Worm (Caenorhabditis elegans) whole organism, L4 larva: ENCODE data around the gene ostb-1.

Experiments used
- D1046.2 ChIP-seq: fragments of 200-800 bp; sonication (Bioruptor generic); IDR thresholded peaks from 2 replicates; pipeline ENCODE4 v1.3.6; 2022; ENCODE audit warnings: missing genetic modification characterization, missing compliant biosample characterization
- F10B5.3 ChIP-seq: sonication (generic microtip); optimal IDR thresholded peaks from 2 replicates; lab custom pipeline; 2016; ENCODE audit warnings: mild to moderate bottlenecking, missing genetic modification characterization, missing compliant biosample characterization
- F37D6.2 ChIP-seq: sonication (generic microtip); optimal IDR thresholded peaks from 2 replicates; lab custom pipeline; 2016; ENCODE audit warnings: mild to moderate bottlenecking, missing genetic modification characterization, missing compliant biosample characterization
- T20F7.1 ChIP-seq: fragments of 200-800 bp; sonication (Bioruptor generic); optimal IDR thresholded peaks from 2 replicates; lab custom pipeline; 2018; ENCODE audit warnings: mild to moderate bottlenecking, missing genetic modification characterization, missing compliant biosample characterization
- ZK337.2 ChIP-seq: fragments of 200-800 bp; sonication (Bioruptor generic); IDR thresholded peaks from 2 replicates; pipeline ENCODE4 v1.3.6; 2022; ENCODE audit warnings: missing genetic modification reagents, missing genetic modification characterization, missing compliant biosample characterization
- aha-1 ChIP-seq: fragments of 150-350 bp; peaks from one replicate; lab custom pipeline; 2014; ENCODE audit warnings: missing biosample characterization, missing genetic modification characterization
- ceh-44 ChIP-seq: fragments of 200-800 bp; sonication (Bioruptor generic); IDR thresholded peaks from 2 replicates; pipeline ENCODE4 v1.3.6; 2022; ENCODE audit warnings: missing genetic modification reagents, missing genetic modification characterization, missing compliant biosample characterization
- ceh-82 ChIP-seq: sonication (generic microtip); optimal IDR thresholded peaks from 2 replicates; lab custom pipeline; 2017; ENCODE audit warnings: missing biosample characterization, missing genetic modification characterization
- cey-2 ChIP-seq: sonication (generic microtip); optimal IDR thresholded peaks from 3 replicates; lab custom pipeline; 2017; ENCODE audit warnings: missing genetic modification characterization, mild to moderate bottlenecking, missing compliant biosample characterization, antibody characterized with exemption, borderline replicate concordance; ENCODE audit not compliant: insufficient read depth
- ctbp-1 ChIP-seq: fragments of 200-800 bp; sonication (Bioruptor generic); IDR thresholded peaks from 2 replicates; pipeline ENCODE4 v1.3.6; 2022; ENCODE audit warnings: missing genetic modification reagents, missing genetic modification characterization, missing compliant biosample characterization
- daf-16 ChIP-seq, 3 experiments: sonication (generic microtip); optimal IDR thresholded peaks; 2 replicates each; lab custom pipeline; 2016 to 2017; ENCODE audit warnings: missing genetic modification characterization in 3 of 3, missing genetic modification reagents in 3 of 3, mild to moderate bottlenecking in 2 of 3, missing compliant biosample characterization in 2 of 3, missing biosample characterization in 1 of 3, moderate library complexity in 1 of 3
- daf-19 ChIP-seq: fragments of 200-800 bp; sonication (Bioruptor generic); conservative IDR thresholded peaks from 2 replicates; pipeline ENCODE4 v1.3.6; 2022; ENCODE audit warnings: missing genetic modification characterization, missing compliant biosample characterization
- dmd-6 ChIP-seq: fragments of 200-800 bp; sonication (Bioruptor generic); IDR thresholded peaks from 2 replicates; pipeline ENCODE4 v1.3.6; 2022; ENCODE audit warnings: missing genetic modification reagents, missing genetic modification characterization, missing compliant biosample characterization
- dmd-9 ChIP-seq: fragments of 200-800 bp; sonication (Bioruptor generic); IDR thresholded peaks from 2 replicates; pipeline ENCODE4 v1.3.6; 2022; ENCODE audit warnings: missing genetic modification reagents, missing genetic modification characterization, missing compliant biosample characterization
- dve-1 ChIP-seq: sonication (generic microtip); optimal IDR thresholded peaks from 2 replicates; lab custom pipeline; 2017; ENCODE audit warnings: antibody characterized with exemption, mild to moderate bottlenecking, missing genetic modification characterization, missing compliant biosample characterization; ENCODE audit not compliant: insufficient read depth
- egl-27 ChIP-seq: sonication (generic microtip); optimal IDR thresholded peaks from 3 replicates; lab custom pipeline; 2017; ENCODE audit warnings: missing biosample characterization, missing genetic modification reagents, missing genetic modification characterization
- egl-43 ChIP-seq: fragments of 200-800 bp; sonication (Bioruptor generic); IDR thresholded peaks from 2 replicates; pipeline ENCODE4 v1.3.6; 2022; ENCODE audit warnings: missing genetic modification reagents, missing genetic modification characterization, missing compliant biosample characterization
- fkh-10 ChIP-seq: fragments of 150-350 bp; optimal IDR thresholded peaks from 2 replicates; lab custom pipeline; 2014; ENCODE audit warnings: missing biosample characterization, missing genetic modification reagents, missing genetic modification characterization
- hif-1 ChIP-seq, 2 experiments: sonication (generic microtip); optimal IDR thresholded peaks; 2 replicates each; lab custom pipeline; 2016 to 2017; ENCODE audit warnings: missing compliant biosample characterization in 2 of 2, missing genetic modification characterization in 2 of 2, missing genetic modification reagents in 2 of 2, missing genotype in 2 of 2, mild to moderate bottlenecking in 1 of 2
- hlh-11 ChIP-seq: fragments of 200-800 bp; sonication (Bioruptor generic); optimal IDR thresholded peaks from 2 replicates; lab custom pipeline; 2018; ENCODE audit warnings: mild to moderate bottlenecking, missing genetic modification characterization, missing compliant biosample characterization
- hlh-30 ChIP-seq: sonication (generic microtip); optimal IDR thresholded peaks from 2 replicates; lab custom pipeline; 2017; ENCODE audit warnings: antibody characterized with exemption, mild to moderate bottlenecking, missing genetic modification characterization, missing compliant biosample characterization; ENCODE audit not compliant: insufficient read depth
- hmg-1.1 ChIP-seq: fragments of 200-800 bp; sonication (Bioruptor generic); IDR thresholded peaks from 2 replicates; pipeline ENCODE4 v1.3.6; 2022; ENCODE audit warnings: missing genetic modification reagents, missing genetic modification characterization, missing compliant biosample characterization
- lim-7 ChIP-seq: fragments of 200-800 bp; sonication (Bioruptor generic); IDR thresholded peaks from 2 replicates; pipeline ENCODE4 v1.3.6; 2022; ENCODE audit warnings: missing genetic modification characterization, missing compliant biosample characterization
- lsy-2 ChIP-seq, 2 experiments: fragments of 150-350 bp in 1 of 2; sonication (generic microtip) in 1 of 2; optimal IDR thresholded peaks; 2 replicates each; lab custom pipeline; 2014 to 2017; ENCODE audit warnings: missing biosample characterization in 2 of 2, missing genetic modification characterization in 2 of 2
- madf-5 ChIP-seq, 2 experiments: fragments of 200-800 bp; sonication (Bioruptor generic); IDR thresholded peaks; 2 replicates each; pipeline ENCODE4 v1.3.6; 2022; ENCODE audit warnings: missing compliant biosample characterization in 2 of 2, missing genetic modification characterization in 2 of 2
- madf-9 ChIP-seq: fragments of 200-800 bp; sonication (Bioruptor generic); conservative IDR thresholded peaks from 2 replicates; pipeline ENCODE4 v1.3.6; 2022; ENCODE audit warnings: missing genetic modification reagents, missing genetic modification characterization, missing compliant biosample characterization
- mdl-1 ChIP-seq, 2 experiments: fragments of 150-350 bp in 1 of 2; sonication (generic microtip) in 1 of 2; optimal IDR thresholded peaks; 2 replicates each; lab custom pipeline; 2014 to 2017; ENCODE audit warnings: missing biosample characterization in 2 of 2, missing genetic modification characterization in 2 of 2
- mep-1 ChIP-seq: fragments of 150-350 bp; sonication (generic microtip); optimal IDR thresholded peaks from 3 replicates; lab custom pipeline; 2014; ENCODE audit warnings: missing biosample characterization, missing genetic modification characterization
- mes-2 ChIP-seq: sonication (generic microtip); optimal IDR thresholded peaks from 2 replicates; lab custom pipeline; 2016; ENCODE audit warnings: missing genotype, mild to moderate bottlenecking, missing genetic modification characterization, missing compliant biosample characterization; ENCODE audit not compliant: poor library complexity, severe bottlenecking
- mxl-3 ChIP-seq: fragments of 200-800 bp; sonication (Bioruptor generic); optimal IDR thresholded peaks from 2 replicates; lab custom pipeline; 2018; ENCODE audit warnings: mild to moderate bottlenecking, missing genetic modification characterization, missing compliant biosample characterization
- nhr-10 ChIP-seq: fragments of 150-350 bp; optimal IDR thresholded peaks from 2 replicates; lab custom pipeline; 2014; ENCODE audit warnings: missing biosample characterization, missing genetic modification characterization
- nhr-102 ChIP-seq: sonication (generic microtip); optimal IDR thresholded peaks from 2 replicates; lab custom pipeline; 2016; ENCODE audit warnings: mild to moderate bottlenecking, missing genetic modification characterization, moderate library complexity, missing compliant biosample characterization
- nhr-237 ChIP-seq: sonication (generic microtip); optimal IDR thresholded peaks from 2 replicates; lab custom pipeline; 2017; ENCODE audit warnings: missing biosample characterization, missing genetic modification characterization
- nhr-28 ChIP-seq: fragments of 150-350 bp; optimal IDR thresholded peaks from 2 replicates; lab custom pipeline; 2014; ENCODE audit warnings: missing biosample characterization, missing genetic modification characterization
- nhr-41 ChIP-seq: fragments of 200-800 bp; sonication (Bioruptor generic); IDR thresholded peaks from 2 replicates; pipeline ENCODE4 v1.3.6; 2022; ENCODE audit warnings: missing genetic modification reagents, missing genetic modification characterization, missing compliant biosample characterization
- php-3 ChIP-seq: fragments of 200-800 bp; sonication (Bioruptor generic); IDR thresholded peaks from 2 replicates; pipeline ENCODE4 v1.3.6; 2022; ENCODE audit warnings: missing genetic modification reagents, missing genetic modification characterization, missing compliant biosample characterization
- pqm-1 ChIP-seq: sonication (generic microtip); optimal IDR thresholded peaks from 2 replicates; lab custom pipeline; 2017; ENCODE audit warnings: missing biosample characterization, missing genetic modification characterization
- rbr-2 ChIP-seq: sonication (generic microtip); optimal IDR thresholded peaks from 2 replicates; lab custom pipeline; 2016; ENCODE audit warnings: missing genotype, missing genetic modification characterization, missing compliant biosample characterization
- skn-1 ChIP-seq: fragments of 150-350 bp; optimal IDR thresholded peaks from 2 replicates; lab custom pipeline; 2014; ENCODE audit warnings: missing biosample characterization, missing genetic modification characterization
- snpc-4 ChIP-seq: fragments of 150-350 bp; optimal IDR thresholded peaks from 2 replicates; lab custom pipeline; 2014; ENCODE audit warnings: missing biosample characterization, missing genetic modification characterization
- spr-3 ChIP-seq: fragments of 200-800 bp; sonication (Bioruptor generic); optimal IDR thresholded peaks from 2 replicates; lab custom pipeline; 2018; ENCODE audit warnings: mild to moderate bottlenecking, missing genetic modification characterization, missing compliant biosample characterization
- zfp-2 ChIP-seq: sonication (generic microtip); optimal IDR thresholded peaks from 2 replicates; lab custom pipeline; 2016; ENCODE audit warnings: mild to moderate bottlenecking, missing genetic modification characterization, missing compliant biosample characterization
- zfp-3 ChIP-seq: fragments of 200-800 bp; sonication (Bioruptor generic); conservative IDR thresholded peaks from 2 replicates; pipeline ENCODE4 v1.3.6; 2022; ENCODE audit warnings: missing genetic modification reagents, missing genetic modification characterization, missing compliant biosample characterization
- ztf-7 ChIP-seq: fragments of 150-350 bp; optimal IDR thresholded peaks from 2 replicates; lab custom pipeline; 2014; ENCODE audit warnings: missing biosample characterization, missing genetic modification characterization

The ostb-1 gene

DNA sequence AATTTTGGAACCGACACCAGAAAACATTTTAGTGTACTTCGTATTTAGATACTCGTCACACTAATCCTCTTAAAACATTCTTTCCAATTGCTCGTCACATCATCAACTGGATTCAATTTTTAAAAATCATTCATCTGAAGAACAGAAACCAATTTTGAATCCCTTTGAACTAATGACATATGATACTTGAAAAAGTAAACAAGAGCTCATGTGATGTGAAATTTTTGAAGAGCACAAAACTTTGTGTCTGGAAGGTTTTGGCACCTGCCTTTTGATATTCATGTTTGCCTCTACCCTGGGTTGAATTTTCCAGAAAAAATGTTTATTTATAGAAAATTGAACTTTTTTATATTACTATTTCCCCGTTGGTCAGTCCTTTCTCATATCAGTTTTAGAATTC, 24.5 kb downstream of the ostb-1 start (continued):
- no peak for TF ChIP-seq nhr-10 (tag; lab: Kevin White, UChicago)

DNA sequence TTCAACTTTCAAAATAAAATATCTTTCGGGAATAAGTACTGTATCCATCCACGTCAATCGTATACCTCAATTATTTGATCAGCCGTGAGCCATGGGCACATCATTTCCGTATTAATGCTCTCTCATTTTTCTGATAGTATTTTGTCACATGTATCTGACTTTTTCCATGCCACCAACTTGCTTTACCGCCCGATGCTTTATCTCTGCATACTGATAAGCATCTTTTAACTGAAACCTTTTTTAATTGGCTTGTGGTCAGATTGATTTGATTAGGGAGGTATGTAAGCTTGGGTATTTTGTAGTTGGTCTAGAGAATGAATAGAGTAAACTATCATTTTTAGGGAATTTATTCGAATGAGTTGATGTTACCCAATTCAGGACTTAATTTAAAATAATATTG, 25.0 kb downstream of the ostb-1 start:
- peak; percentile 21 for TF ChIP-seq dve-1
- TF ChIP-seq ztf-7 (tag; lab: Kevin White, UChicago), result no peak
- TF ChIP-seq dmd-6 (GFP tag; lab: Robert Waterston, UW), result peak; percentile 28; the same call in 1 of the 2 replicates
- peak; percentile 52 for TF ChIP-seq hlh-11 (tag; lab: Kevin White, UChicago)
- TF ChIP-seq pqm-1 (tag; lab: Kevin White, UChicago), result peak; percentile 48
- TF ChIP-seq lim-7 (GFP tag; lab: Robert Waterston, UW), result no peak
- peak; percentile 37 for TF ChIP-seq hlh-30 (tag; lab: Kevin White, UChicago)

DNA sequence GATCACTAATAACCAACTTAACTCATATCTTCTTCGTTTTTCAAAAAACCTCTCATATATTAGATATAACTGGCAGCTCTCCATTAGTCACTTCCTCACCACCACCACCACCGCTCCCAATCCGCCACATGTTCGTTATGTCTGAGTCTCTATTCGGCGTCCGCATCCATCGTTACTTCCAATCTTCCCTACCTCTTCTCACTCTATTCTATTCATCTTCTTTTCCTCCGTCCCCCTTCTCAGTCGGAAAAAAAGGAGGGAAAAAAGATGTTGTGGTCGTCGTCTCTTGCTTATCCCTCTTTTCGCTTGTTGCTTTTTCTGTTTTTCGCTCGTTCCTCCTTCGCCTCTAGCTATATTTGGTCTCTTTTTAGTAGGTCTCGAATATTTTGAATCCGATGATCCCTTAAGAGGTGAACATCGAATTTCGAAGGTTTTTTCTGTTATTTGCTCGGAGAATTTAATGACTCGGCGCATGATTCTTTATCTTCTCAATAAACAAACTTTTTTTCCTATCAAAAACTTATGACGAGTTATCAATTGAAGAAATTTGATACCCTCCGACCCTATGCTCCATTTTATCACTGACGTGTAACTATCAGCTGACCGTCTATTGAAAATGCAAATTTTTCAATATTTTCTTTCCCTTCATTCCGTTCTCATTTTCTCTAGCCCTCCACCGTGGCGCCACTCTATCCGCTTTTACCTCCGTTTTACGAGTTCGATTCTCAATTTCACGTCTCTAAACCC, 27.7 kb downstream of the ostb-1 start:
- no peak for TF ChIP-seq spr-3
- TF ChIP-seq ceh-44 (GFP tag; lab: Robert Waterston, UW), result no peak
- no peak for TF ChIP-seq skn-1 (tag; lab: Kevin White, UChicago)
- no peak for TF ChIP-seq ZK337.2 (GFP tag; lab: Robert Waterston, UW)
- TF ChIP-seq daf-16 (GFP tag; optimal IDR thresholded peaks at IDR 0.05; lab: Kevin White, UChicago), result no peak
- peak; percentile 84 for TF ChIP-seq daf-16 (tag; optimal IDR thresholded peaks at IDR 0.05; lab: Kevin White, UChicago)
- TF ChIP-seq egl-27 (tag; lab: Kevin White, UChicago), result no peak
- TF ChIP-seq F37D6.2 (tag; lab: Kevin White, UChicago), result peak; percentile 55
- TF ChIP-seq egl-43, result peak; percentile 60
- peak; percentile 70 for TF ChIP-seq hmg-1.1 (GFP tag; lab: Robert Waterston, UW)
- TF ChIP-seq zfp-2 (tag; lab: Kevin White, UChicago), result no peak
- TF ChIP-seq rbr-2, result peak; percentile 68
- TF ChIP-seq ceh-82 (tag; lab: Kevin White, UChicago), result no peak
- peak; percentile 27 to 57 for TF ChIP-seq lsy-2 (tag; optimal IDR thresholded peaks at IDR 0.05; lab: Kevin White, UChicago)
- TF ChIP-seq nhr-28 (tag; lab: Kevin White, UChicago), result peak; percentile 31
- TF ChIP-seq mdl-1 (tag; optimal IDR thresholded peaks at IDR 0.05; lab: Kevin White, UChicago), result peak in 1 of 2 experiments; percentile 11
- peak; percentile 75; the same call in 1 of the 2 replicates for TF ChIP-seq php-3 (GFP tag; lab: Robert Waterston, UW)
- TF ChIP-seq hif-1 (tag; optimal IDR thresholded peaks at IDR 0.05; lab: Kevin White, UChicago), result no peak
- peak; percentile 80 for TF ChIP-seq aha-1
- TF ChIP-seq fkh-10 (GFP tag; lab: Kevin White, UChicago), result peak; percentile 40
- TF ChIP-seq daf-19, result peak; percentile 61; the same call in 1 of the 2 replicates
- no peak for TF ChIP-seq nhr-237 (tag; lab: Kevin White, UChicago)
- TF ChIP-seq mep-1, result peak; percentile 2
- 0 out of 4 replicates have a peak, but pooled peaks of 1 of the 2 experiments have one; percentile 40 for TF ChIP-seq madf-5 (GFP tag; IDR thresholded peaks at IDR 0.05; lab: Robert Waterston, UW)
- no peak for TF ChIP-seq zfp-3 (GFP tag; lab: Robert Waterston, UW)
- TF ChIP-seq D1046.2, result no peak
- no peak for TF ChIP-seq nhr-102
- no peak; the same call in 1 of the 2 replicates for TF ChIP-seq madf-9 (GFP tag; lab: Robert Waterston, UW)
- no peak for TF ChIP-seq T20F7.1 (GFP tag; lab: Kevin White, UChicago)
- TF ChIP-seq mes-2 (tag; lab: Kevin White, UChicago), result peak; percentile 68
- peak; percentile 63 for TF ChIP-seq dve-1
- TF ChIP-seq pqm-1 (tag; lab: Kevin White, UChicago), result peak; percentile 56
- TF ChIP-seq nhr-41 (GFP tag; lab: Robert Waterston, UW), result peak; percentile 80; the same call in 1 of the 2 replicates
- no peak for TF ChIP-seq snpc-4
- peak; percentile 53 for TF ChIP-seq mxl-3 (GFP tag; lab: Kevin White, UChicago)
- no peak for TF ChIP-seq lim-7 (GFP tag; lab: Robert Waterston, UW)
- TF ChIP-seq dmd-9 (GFP tag; lab: Robert Waterston, UW), result no peak
- TF ChIP-seq ctbp-1 (GFP tag; lab: Robert Waterston, UW), result 0 out of 2 replicates have a peak, but pooled peaks have one; percentile 40
- TF ChIP-seq dmd-6 (GFP tag; lab: Robert Waterston, UW), result peak; percentile 73
- TF ChIP-seq F10B5.3, result no peak
- no peak for TF ChIP-seq cey-2
